Worm (Caenorhabditis elegans): ENCODE data around the gene atx-2.

atx-2 gene

ce11 chrIII:10442355-10443140, 18.6 kb upstream of the atx-2 start, which contains the start of the genes H04D03.2 and ecps-2:
TSS of gene H04D03.2 (minus strand) at chrIII:10442405.
TSS of gene ecps-2 (plus strand) at chrIII:10443090.
- TF ChIP-seq ceh-32 (tag; optimal IDR thresholded peaks at IDR 0.05; ENCODE audit: poor library complexity) (no peak), ceh-62 (tag; optimal IDR thresholded peaks at IDR 0.05) (no peak), dmd-6 (GFP tag; IDR thresholded peaks at IDR 0.05) (no peak), unc-62 (GFP tag; optimal IDR thresholded peaks at IDR 0.05 in 1 of 2) (peak in 1 of 2 experiments; percentile 66), unc-62 (tag; optimal IDR thresholded peaks at IDR 0.05) (no peak)

ce11 chrIII:10446730-10447129, 14.5 kb upstream of the atx-2 start, which contains the start of gene H04D03.7:
TSS of gene H04D03.7 (minus strand) at chrIII:10446830.
- TF ChIP-seq aha-1 (tag), result no peak
- no peak for TF ChIP-seq mep-1 (tag; optimal IDR thresholded peaks at IDR 0.05)
- no peak for TF ChIP-seq nhr-41 (GFP tag; IDR thresholded peaks at IDR 0.05)
- TF ChIP-seq fkh-10 (GFP tag; optimal IDR thresholded peaks at IDR 0.05), result no peak
- TF ChIP-seq lin-38 (GFP tag; IDR thresholded peaks at IDR 0.05), result no peak
- TF ChIP-seq mdt-29 (GFP tag; IDR thresholded peaks at IDR 0.05), result no peak
- TF ChIP-seq zip-2 (tag; optimal IDR thresholded peaks at IDR 0.05), result no peak
- TF ChIP-seq tag-97 (GFP tag; IDR thresholded peaks at IDR 0.05), result no peak
- no peak for TF ChIP-seq nhr-11 (tag; optimal IDR thresholded peaks at IDR 0.05)
- TF ChIP-seq dmd-8 (GFP tag; IDR thresholded peaks at IDR 0.05), result no peak
- TF ChIP-seq ZK337.2 (GFP tag; IDR thresholded peaks at IDR 0.05), result no peak

ce11 chrIII:10451012-10451411, 10.2 kb upstream of the atx-2 start, which contains the start of gene H04D03.4:
TSS of gene H04D03.4 (minus strand) at chrIII:10451112.
- TF ChIP-seq ama-1 (optimal IDR thresholded peaks at IDR 0.05), result no peak
- TF ChIP-seq mxl-2 (GFP tag; conservative IDR thresholded peaks at IDR 0.05), result no peak
- TF ChIP-seq lin-38 (GFP tag; IDR thresholded peaks at IDR 0.05), result no peak
- TF ChIP-seq F44E2.7 (GFP tag; IDR thresholded peaks at IDR 0.05), result no peak
- no peak for TF ChIP-seq php-3 (GFP tag; IDR thresholded peaks at IDR 0.05)
- TF ChIP-seq nhr-25 (tag; optimal IDR thresholded peaks at IDR 0.05; ENCODE audit: borderline replicate concordance, insufficient read depth), result no peak
- TF ChIP-seq ceh-20 (GFP tag; IDR thresholded peaks at IDR 0.05), result no peak
- no peak for TF ChIP-seq hlh-11 (tag; optimal IDR thresholded peaks at IDR 0.05)
- no peak for TF ChIP-seq saeg-2 (GFP tag; IDR thresholded peaks at IDR 0.05)
- no peak for TF ChIP-seq Y75B8A.6 (GFP tag; IDR thresholded peaks at IDR 0.05)
- no peak for TF ChIP-seq nhr-237 (tag; optimal IDR thresholded peaks at IDR 0.05)
- no peak for TF ChIP-seq hlh-30 (tag; optimal IDR thresholded peaks at IDR 0.05; ENCODE audit: insufficient read depth)
- TF ChIP-seq spr-3 (GFP tag; optimal IDR thresholded peaks at IDR 0.05), result no peak
- no peak for TF ChIP-seq ztf-11 (tag; optimal IDR thresholded peaks at IDR 0.05)
- TF ChIP-seq attf-4 (tag; optimal IDR thresholded peaks at IDR 0.05), result no peak
- no peak for TF ChIP-seq dpl-1 (GFP tag; optimal IDR thresholded peaks at IDR 0.05)

- peak; percentile 28 for TF ChIP-seq nhr-25 (tag; optimal IDR thresholded peaks at IDR 0.05; ENCODE audit: borderline replicate concordance, insufficient read depth)
- TF ChIP-seq mdt-29 (GFP tag; IDR thresholded peaks at IDR 0.05), result peak; percentile 64
- no peak for TF ChIP-seq Y105C5A.15 (GFP tag; IDR thresholded peaks at IDR 0.05)
- TF ChIP-seq arid-1 (GFP tag; conservative IDR thresholded peaks at IDR 0.05), result peak; percentile 86
- TF ChIP-seq saeg-2 (GFP tag; IDR thresholded peaks at IDR 0.05), result no peak
- no peak for TF ChIP-seq ceh-32 (tag; optimal IDR thresholded peaks at IDR 0.05; ENCODE audit: poor library complexity)
- TF ChIP-seq nhr-48 (tag; optimal IDR thresholded peaks at IDR 0.05), result no peak
- no peak for TF ChIP-seq gei-8 (GFP tag; optimal IDR thresholded peaks at IDR 0.05)
- TF ChIP-seq ztf-7 (tag; optimal IDR thresholded peaks at IDR 0.05), result peak; percentile 43
- no peak for TF ChIP-seq zip-2 (tag; optimal IDR thresholded peaks at IDR 0.05)
- TF ChIP-seq lsy-2 (tag; optimal IDR thresholded peaks at IDR 0.05), result peak; percentile 55 to 94
- peak; percentile 86 for TF ChIP-seq dmd-9 (GFP tag; IDR thresholded peaks at IDR 0.05)
- no peak for TF ChIP-seq ceh-28 (tag; optimal IDR thresholded peaks at IDR 0.05)
- TF ChIP-seq ZK337.2 (GFP tag; IDR thresholded peaks at IDR 0.05), result peak; percentile 77
- no peak for TF ChIP-seq dve-1 (tag; optimal IDR thresholded peaks at IDR 0.05; ENCODE audit: insufficient read depth)
- peak; percentile 7 for TF ChIP-seq ces-1 (GFP tag; optimal IDR thresholded peaks at IDR 0.05)
- no peak for TF ChIP-seq aly-2 (tag; optimal IDR thresholded peaks at IDR 0.05)
- TF ChIP-seq lin-38 (GFP tag; IDR thresholded peaks at IDR 0.05), result peak; percentile 99
- peak; percentile 75 for TF ChIP-seq hmg-1.1 (GFP tag; IDR thresholded peaks at IDR 0.05)
- 0 out of 2 replicates have a peak, but pooled peaks have one; percentile 32 for TF ChIP-seq php-3 (GFP tag; IDR thresholded peaks at IDR 0.05)
Observed at ce11 chrIII:10460427-10461163, 594 bp upstream of the atx-2 start, which contains the start of gene ecps-1. TSS of gene ecps-1 (minus strand) at chrIII:10460551.
